Worm (Caenorhabditis elegans): ENCODE measurements around the gene Y75B8A.34.

Y75B8A.34 gene

DNA sequence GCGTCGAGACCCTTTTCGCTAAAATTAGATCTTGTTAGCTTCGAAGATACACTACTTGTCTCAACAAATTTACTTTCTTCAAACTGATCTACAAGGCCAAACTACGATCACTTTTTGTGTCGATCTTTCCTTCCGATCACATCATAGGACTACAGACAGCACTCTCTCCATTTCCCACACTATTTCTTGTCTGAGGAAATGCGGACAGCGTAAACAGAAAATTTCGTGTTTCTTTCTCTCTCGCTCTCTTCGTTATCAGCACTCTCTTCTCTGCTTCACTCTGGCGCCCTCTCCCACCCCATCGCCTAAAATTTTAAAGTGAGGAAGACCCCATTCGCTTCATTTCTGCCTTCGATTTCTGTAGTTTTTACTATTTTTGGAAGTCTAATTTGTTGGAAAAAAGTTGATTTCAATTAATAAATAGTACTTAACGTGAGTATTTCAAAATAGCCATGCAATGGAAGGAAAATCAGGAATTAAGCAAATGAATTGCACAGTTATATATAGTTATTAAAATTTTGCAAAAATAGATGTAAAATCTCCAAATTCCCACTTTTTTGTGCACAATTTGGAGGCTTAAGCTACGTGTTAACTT lies 23.9 kb upstream of the Y75B8A.34 start (continued):
- TF ChIP-seq mdl-1 (tag; optimal IDR thresholded peaks at IDR 0.05) (peak in 1 of 2 experiments; percentile 44), mxl-2 (GFP tag; conservative IDR thresholded peaks at IDR 0.05) (no peak), dve-1 (tag; optimal IDR thresholded peaks at IDR 0.05; ENCODE audit: insufficient read depth) (peak; percentile 87), nhr-77 (tag; optimal IDR thresholded peaks at IDR 0.05) (peak; percentile 60), Y48G9A.11 (GFP tag; IDR thresholded peaks at IDR 0.05) (no peak), nhr-10 (tag; optimal IDR thresholded peaks at IDR 0.05) (peak; percentile 8), dmd-6 (GFP tag; IDR thresholded peaks at IDR 0.05) (peak; percentile 83), mes-2 (tag; optimal IDR thresholded peaks at IDR 0.05; ENCODE audit: poor library complexity, severe bottlenecking) (peak; percentile 61), aha-1 (tag) (peak; percentile 77), zag-1 (tag; optimal IDR thresholded peaks at IDR 0.05) (no peak), lin-13 (GFP tag; optimal IDR thresholded peaks at IDR 0.05) (no peak), nhr-111 (GFP tag; optimal IDR thresholded peaks at IDR 0.05) (no peak), nhr-48 (tag; optimal IDR thresholded peaks at IDR 0.05) (peak; percentile 13), ZK337.2 (GFP tag; IDR thresholded peaks at IDR 0.05) (no peak), hlh-11 (tag; optimal IDR thresholded peaks at IDR 0.05) (peak; percentile 88), hmg-1.1 (GFP tag; IDR thresholded peaks at IDR 0.05) (peak; percentile 72), lin-38 (GFP tag; IDR thresholded peaks at IDR 0.05) (peak; percentile 48; the same call in 1 of the 2 replicates), nhr-25 (tag; optimal IDR thresholded peaks at IDR 0.05; ENCODE audit: borderline replicate concordance, insufficient read depth) (no peak), lir-3 (tag; optimal IDR thresholded peaks at IDR 0.05) (no peak), daf-12 (tag; optimal IDR thresholded peaks at IDR 0.05) (no peak), hlh-30 (tag; optimal IDR thresholded peaks at IDR 0.05; ENCODE audit: insufficient read depth) (peak; percentile 89), unc-62 (GFP tag; optimal IDR thresholded peaks at IDR 0.05 in 1 of 2) (peak in 1 of 2 experiments; percentile 58), unc-62 (tag; optimal IDR thresholded peaks at IDR 0.05) (no peak), ctbp-1 (GFP tag; IDR thresholded peaks at IDR 0.05) (0 out of 2 replicates have a peak, but pooled peaks have one; percentile 48), duxl-1 (tag; optimal IDR thresholded peaks at IDR 0.05; ENCODE audit: poor library complexity) (peak; percentile 32)

DNA sequence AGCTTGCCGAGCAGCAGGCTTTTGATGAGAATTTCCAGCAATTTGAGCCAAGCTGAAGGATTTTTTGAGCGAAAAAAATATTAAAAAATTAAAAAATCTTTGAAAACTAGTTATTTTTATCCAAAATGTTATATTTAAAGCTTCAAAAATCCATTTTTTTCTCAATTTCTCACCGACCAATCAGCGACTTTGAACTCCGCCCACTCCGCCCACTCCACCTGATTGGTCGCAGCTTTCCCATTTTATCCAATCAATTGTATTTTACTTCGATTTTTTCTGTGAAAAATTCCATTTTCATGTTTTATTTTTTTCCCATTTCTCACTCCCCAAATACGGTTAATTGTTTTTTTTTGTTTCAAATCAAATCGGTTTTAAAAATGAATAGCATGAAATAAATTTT lies 14.4 kb upstream of the Y75B8A.34 start:
- TF ChIP-seq dmd-8 (GFP tag; IDR thresholded peaks at IDR 0.05): no peak
- TF ChIP-seq lsy-2 (tag; optimal IDR thresholded peaks at IDR 0.05): peak in 1 of 2 experiments; percentile 16

DNA sequence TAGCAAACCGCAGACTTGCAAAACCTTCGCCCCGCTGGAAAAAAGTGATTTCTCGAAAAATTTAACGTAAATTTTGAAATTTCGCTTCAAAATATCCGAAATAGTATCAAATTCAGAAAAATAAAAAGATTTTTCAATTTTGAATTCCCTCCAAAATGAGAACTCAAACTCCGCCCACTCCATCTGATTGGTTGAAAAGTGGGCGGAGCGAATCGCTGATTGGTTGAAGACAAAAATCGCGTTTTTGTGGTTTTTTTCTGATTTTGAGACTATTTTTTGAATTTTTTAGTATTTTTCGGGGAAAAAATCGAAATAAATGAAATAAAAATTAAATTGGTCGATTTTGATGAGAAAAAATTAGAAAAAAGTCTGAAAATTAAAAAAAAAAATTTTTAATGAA lies 10.3 kb upstream of the Y75B8A.34 start:
- TF ChIP-seq Y48G9A.11 (GFP tag; IDR thresholded peaks at IDR 0.05): no peak
- TF ChIP-seq F37D6.2 (tag; optimal IDR thresholded peaks at IDR 0.05): no peak
- TF ChIP-seq aha-1 (tag): no peak
- no peak for TF ChIP-seq vab-7 (GFP tag; IDR thresholded peaks at IDR 0.05)
- no peak for TF ChIP-seq hlh-11 (tag; optimal IDR thresholded peaks at IDR 0.05)
- no peak for TF ChIP-seq ZK546.5 (tag; optimal IDR thresholded peaks at IDR 0.05)
- TF ChIP-seq lin-39 (tag; optimal IDR thresholded peaks at IDR 0.05): no peak
- no peak for TF ChIP-seq mes-2 (tag; optimal IDR thresholded peaks at IDR 0.05; ENCODE audit: poor library complexity, severe bottlenecking)
- no peak for TF ChIP-seq egl-43 (GFP tag; IDR thresholded peaks at IDR 0.05)
- TF ChIP-seq Y105C5A.15 (GFP tag; IDR thresholded peaks at IDR 0.05): no peak
- no peak for TF ChIP-seq fkh-10 (GFP tag; optimal IDR thresholded peaks at IDR 0.05)
- TF ChIP-seq nhr-11 (tag; optimal IDR thresholded peaks at IDR 0.05): no peak
- no peak for TF ChIP-seq ces-1 (GFP tag; optimal IDR thresholded peaks at IDR 0.05)
- no peak for TF ChIP-seq skn-1 (tag; optimal IDR thresholded peaks at IDR 0.05)
- no peak for TF ChIP-seq ceh-20 (GFP tag; IDR thresholded peaks at IDR 0.05)
- TF ChIP-seq spr-3 (GFP tag; optimal IDR thresholded peaks at IDR 0.05): no peak
- no peak for TF ChIP-seq zag-1 (tag; optimal IDR thresholded peaks at IDR 0.05)

Measured in whole organism, L4 larva.